Worm (Caenorhabditis elegans) whole organism, late embryonic: ENCODE data around the gene ppm-1.H.

Experiments
- ama-1 ChIP-seq: fragments of 150-350 bp; optimal IDR thresholded peaks from 2 replicates; lab custom pipeline; 2014
- dmd-4 ChIP-seq: sonication (generic microtip); optimal IDR thresholded peaks from 2 replicates; lab custom pipeline; 2016; ENCODE audit warnings: borderline replicate concordance, missing genetic modification characterization, missing compliant biosample characterization

DNA sequence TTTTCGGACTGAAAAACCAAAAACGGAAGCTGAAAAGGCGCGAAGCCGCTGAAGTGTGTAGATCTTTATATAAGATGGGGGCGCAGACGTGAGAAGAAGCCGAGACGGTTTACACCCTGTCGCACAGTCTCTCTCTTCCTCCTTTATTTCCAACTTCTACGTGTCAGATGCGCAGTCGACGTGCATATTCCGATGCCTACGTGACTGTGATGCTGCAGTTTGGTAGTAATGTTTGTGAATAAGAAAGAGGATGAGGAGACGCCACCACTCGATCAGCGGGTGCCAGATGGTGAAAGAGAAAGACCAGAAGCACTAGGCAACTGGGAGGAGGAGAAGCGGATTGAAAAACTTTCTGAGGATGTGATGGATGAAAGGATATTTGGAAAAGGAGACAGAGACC lies 49.9 kb downstream of the ppm-1.H start:
- TF ChIP-seq ama-1 (lab: Kevin White, UChicago) = no peak
- no peak for TF ChIP-seq dmd-4 (tag; lab: Kevin White, UChicago)
